Fruit fly (Drosophila melanogaster) whole organism, embryonic: Measurements from ENCODE around the gene Sap130.

Source experiments
- Ada2b ChIP-seq: fragments of 200-800 bp; sonication (Bioruptor generic); IDR thresholded peaks from 2 replicates; pipeline ENCODE4 v1.3.6; 2022; ENCODE audit warnings: missing biosample characterization, missing genetic modification characterization
- B-H2 ChIP-seq: fragments of 200-800 bp; sonication (Bioruptor generic); optimal IDR thresholded peaks from 2 replicates; lab custom pipeline; 2018; ENCODE audit warnings: missing biosample characterization, mild to moderate bottlenecking, missing genetic modification characterization
- CG12659 ChIP-seq: fragments of 200-800 bp; sonication (Bioruptor generic); optimal IDR thresholded peaks from 3 replicates; lab custom pipeline; 2017; ENCODE audit warnings: mild to moderate bottlenecking, missing biosample characterization, missing genetic modification reagents, missing genetic modification characterization
- CG12744 ChIP-seq: fragments of 200-800 bp; sonication (Bioruptor generic); optimal IDR thresholded peaks from 2 replicates; lab custom pipeline; 2016; ENCODE audit warnings: missing biosample characterization, missing genetic modification characterization
- CG14710 ChIP-seq: fragments of 200-800 bp; sonication (Bioruptor generic); optimal IDR thresholded peaks from 3 replicates; lab custom pipeline; 2019; ENCODE audit warnings: missing biosample characterization, mild to moderate bottlenecking, missing genetic modification characterization, moderate library complexity
- CG15269 ChIP-seq: fragments of 200-800 bp; sonication (Bioruptor generic); optimal IDR thresholded peaks from 2 replicates; lab custom pipeline; 2018; ENCODE audit warnings: missing biosample characterization, mild to moderate bottlenecking, missing genetic modification characterization, moderate library complexity
- CG2120 ChIP-seq: fragments of 200-800 bp; sonication (Bioruptor generic); optimal IDR thresholded peaks from 3 replicates; lab custom pipeline; 2016; ENCODE audit warnings: missing biosample characterization, missing genetic modification characterization
- CG30403 ChIP-seq: fragments of 200-800 bp; sonication (Bioruptor generic); optimal IDR thresholded peaks from 3 replicates; lab custom pipeline; 2016; ENCODE audit warnings: missing biosample characterization, missing genetic modification characterization
- CG3281 ChIP-seq: fragments of 200-800 bp; sonication (Bioruptor generic); optimal IDR thresholded peaks from 3 replicates; lab custom pipeline; 2017; ENCODE audit warnings: missing biosample characterization, mild to moderate bottlenecking, missing genetic modification characterization
- CG34224 ChIP-seq: fragments of 200-800 bp; sonication (Bioruptor generic); IDR thresholded peaks from 3 replicates; pipeline ENCODE4 v1.3.6; 2022; ENCODE audit warnings: missing biosample characterization, missing genetic modification characterization; ENCODE audit not compliant: partially characterized antibody
- CG43689 ChIP-seq: fragments of 200-800 bp; sonication (Bioruptor generic); IDR thresholded peaks from 2 replicates; pipeline ENCODE4 v1.3.6; 2022; ENCODE audit warnings: missing biosample characterization, missing genetic modification characterization
- CG6791 ChIP-seq: fragments of 200-800 bp; sonication (Bioruptor generic); IDR thresholded peaks from 3 replicates; pipeline ENCODE4 v1.3.6; 2022; ENCODE audit warnings: missing biosample characterization, missing genetic modification characterization; ENCODE audit not compliant: partially characterized antibody
- CG6854 ChIP-seq: fragments of 200-800 bp; sonication (Bioruptor generic); optimal IDR thresholded peaks from 3 replicates; lab custom pipeline; 2017; ENCODE audit warnings: missing biosample characterization, mild to moderate bottlenecking, missing genetic modification characterization
- CG7928 ChIP-seq: fragments of 200-800 bp; sonication (Bioruptor generic); optimal IDR thresholded peaks from 2 replicates; lab custom pipeline; 2017; ENCODE audit warnings: missing biosample characterization, mild to moderate bottlenecking, missing genetic modification characterization
- CG8765 ChIP-seq: fragments of 200-800 bp; sonication (Bioruptor generic); IDR thresholded peaks from 2 replicates; pipeline ENCODE4 v1.3.6; 2022; ENCODE audit warnings: missing biosample characterization, missing genetic modification characterization
- CkIIα-i1 ChIP-seq: fragments of 200-800 bp; sonication (Bioruptor generic); IDR thresholded peaks from 2 replicates; pipeline ENCODE4 v1.3.6; 2022; ENCODE audit warnings: missing biosample characterization, missing genetic modification characterization
- Dek ChIP-seq: fragments of 200-800 bp; sonication (Bioruptor generic); optimal IDR thresholded peaks from 3 replicates; lab custom pipeline; 2019; ENCODE audit warnings: missing biosample characterization, mild to moderate bottlenecking, missing genetic modification characterization, moderate library complexity
- Dip3 ChIP-seq: fragments of 200-800 bp; sonication (Bioruptor generic); optimal IDR thresholded peaks from 3 replicates; lab custom pipeline; 2016; ENCODE audit warnings: missing biosample characterization, missing genetic modification characterization
- HLH54F ChIP-seq: fragments of 200-800 bp; sonication (Bioruptor generic); optimal IDR thresholded peaks from 3 replicates; lab custom pipeline; 2016; ENCODE audit warnings: missing biosample characterization, missing genetic modification characterization
- Hand ChIP-seq: fragments of 200-800 bp; sonication (Bioruptor generic); optimal IDR thresholded peaks from 2 replicates; lab custom pipeline; 2017; ENCODE audit warnings: mild to moderate bottlenecking, missing biosample characterization, missing genetic modification reagents, missing genetic modification characterization
- HmgD ChIP-seq: fragments of 200-800 bp; sonication (Bioruptor generic); optimal IDR thresholded peaks from 3 replicates; lab custom pipeline; 2016; ENCODE audit warnings: missing biosample characterization, missing genetic modification characterization
- Hr3 ChIP-seq: fragments of 200-800 bp; sonication (Bioruptor generic); optimal IDR thresholded peaks from 3 replicates; lab custom pipeline; 2016; ENCODE audit warnings: missing biosample characterization, missing genetic modification characterization
- Hr39 ChIP-seq: fragments of >200 bp; optimal IDR thresholded peaks from 2 replicates; lab custom pipeline; 2017
- Hr51 ChIP-seq, 2 experiments: fragments of 200-800 bp; sonication (Bioruptor generic); optimal IDR thresholded peaks; 2 replicates in 1 of 2; 3 replicates in 1 of 2; lab custom pipeline; 2016 to 2018; ENCODE audit warnings: missing biosample characterization in 2 of 2, missing genetic modification characterization in 2 of 2, mild to moderate bottlenecking in 1 of 2, moderate library complexity in 1 of 2
- Myb ChIP-seq: fragments of 200-800 bp; sonication (Bioruptor generic); optimal IDR thresholded peaks from 2 replicates; lab custom pipeline; 2016; ENCODE audit warnings: missing biosample characterization, missing genetic modification characterization
- Oli ChIP-seq: fragments of 200-800 bp; sonication (Bioruptor generic); optimal IDR thresholded peaks from 2 replicates; lab custom pipeline; 2018; ENCODE audit warnings: missing biosample characterization, mild to moderate bottlenecking, missing genetic modification characterization, moderate library complexity
- Rfx ChIP-seq: fragments of 200-800 bp; sonication (Bioruptor generic); IDR thresholded peaks from 2 replicates; pipeline ENCODE4 v1.3.6; 2022; ENCODE audit warnings: missing biosample characterization, missing genetic modification characterization
- Sox100B ChIP-seq: fragments of 200-800 bp; sonication (Bioruptor generic); optimal IDR thresholded peaks from 3 replicates; lab custom pipeline; 2018; ENCODE audit warnings: missing biosample characterization, mild to moderate bottlenecking, missing genetic modification characterization
- ab ChIP-seq: fragments of 200-800 bp; sonication (Bioruptor generic); optimal IDR thresholded peaks from 2 replicates; lab custom pipeline; 2016; ENCODE audit warnings: missing biosample characterization, missing genetic modification characterization
- amos ChIP-seq: fragments of 200-800 bp; sonication (Bioruptor generic); IDR thresholded peaks from 2 replicates; pipeline ENCODE4 v1.3.6; 2022; ENCODE audit warnings: missing biosample characterization, missing genetic modification characterization; ENCODE audit not compliant: partially characterized antibody
- cato ChIP-seq: fragments of 200-800 bp; sonication (Bioruptor generic); optimal IDR thresholded peaks from 2 replicates; lab custom pipeline; 2016; ENCODE audit warnings: missing biosample characterization, missing genetic modification characterization, borderline replicate concordance
- chinmo ChIP-seq: fragments of 200-800 bp; sonication (Bioruptor generic); IDR thresholded peaks from 4 replicates; pipeline ENCODE4 v1.3.6; 2022; ENCODE audit warnings: missing biosample characterization, missing genetic modification characterization; ENCODE audit not compliant: partially characterized antibody
- crp ChIP-seq, 2 experiments: fragments of 200-800 bp; sonication (Bioruptor generic); optimal IDR thresholded peaks; 2 replicates in 1 of 2; 3 replicates in 1 of 2; lab custom pipeline; 2017; ENCODE audit warnings: missing biosample characterization in 2 of 2, missing genetic modification characterization in 2 of 2, mild to moderate bottlenecking in 1 of 2, moderate library complexity in 1 of 2
- dmrt11E ChIP-seq: fragments of 200-800 bp; sonication (Bioruptor generic); optimal IDR thresholded peaks from 3 replicates; lab custom pipeline; 2018; ENCODE audit warnings: missing biosample characterization, mild to moderate bottlenecking, missing genetic modification characterization, moderate library complexity
- exex ChIP-seq: fragments of 200-800 bp; sonication (Bioruptor generic); optimal IDR thresholded peaks from 4 replicates; lab custom pipeline; 2018; ENCODE audit warnings: missing biosample characterization, mild to moderate bottlenecking, missing genetic modification characterization, moderate library complexity
- fd64A ChIP-seq: fragments of 200-800 bp; sonication (Bioruptor generic); optimal IDR thresholded peaks from 3 replicates; lab custom pipeline; 2018; ENCODE audit warnings: missing biosample characterization, mild to moderate bottlenecking, missing genetic modification characterization
- inv ChIP-seq: fragments of 200-800 bp; sonication (Bioruptor generic); IDR thresholded peaks from 2 replicates; pipeline ENCODE4 v1.3.6; 2022; ENCODE audit warnings: missing biosample characterization, missing genetic modification characterization; ENCODE audit not compliant: partially characterized antibody
- lab ChIP-seq: fragments of 200-800 bp; sonication (Bioruptor generic); optimal IDR thresholded peaks from 3 replicates; lab custom pipeline; 2017; ENCODE audit warnings: missing biosample characterization, missing genetic modification characterization, mild to moderate bottlenecking, moderate library complexity, missing genetic modification reagents
- lbe ChIP-seq: fragments of 200-800 bp; sonication (Bioruptor generic); optimal IDR thresholded peaks from 2 replicates; lab custom pipeline; 2016; ENCODE audit warnings: missing biosample characterization, mild to moderate bottlenecking, missing genetic modification characterization
- mam ChIP-seq: fragments of 200-800 bp; sonication (Bioruptor generic); optimal IDR thresholded peaks from 3 replicates; lab custom pipeline; 2016; ENCODE audit warnings: missing biosample characterization, missing genetic modification characterization
- nerfin-2 ChIP-seq: fragments of 200-800 bp; sonication (Bioruptor generic); IDR thresholded peaks from 2 replicates; pipeline ENCODE4 v1.3.6; 2022; ENCODE audit warnings: missing biosample characterization, missing genetic modification characterization; ENCODE audit not compliant: partially characterized antibody
- nmo ChIP-seq: fragments of 200-800 bp; sonication (Bioruptor generic); optimal IDR thresholded peaks from 2 replicates; lab custom pipeline; 2018; ENCODE audit warnings: missing biosample characterization, mild to moderate bottlenecking, missing genetic modification characterization, moderate library complexity
- pita ChIP-seq: fragments of 200-800 bp; sonication (Bioruptor generic); optimal IDR thresholded peaks from 2 replicates; lab custom pipeline; 2017; ENCODE audit warnings: missing biosample characterization, mild to moderate bottlenecking, missing genetic modification characterization
- pnt ChIP-seq: fragments of 200-800 bp; sonication (Bioruptor generic); optimal IDR thresholded peaks from 3 replicates; lab custom pipeline; 2016; ENCODE audit warnings: missing biosample characterization, missing genetic modification characterization
- sna ChIP-seq: fragments of 200-800 bp; sonication (Bioruptor generic); IDR thresholded peaks from 2 replicates; pipeline ENCODE4 v1.3.6; 2022; ENCODE audit warnings: missing biosample characterization, missing genetic modification characterization; ENCODE audit not compliant: partially characterized antibody
- ttk ChIP-seq: fragments of 200-800 bp; sonication (Bioruptor generic); IDR thresholded peaks from 2 replicates; pipeline ENCODE4 v2.1.2; 2022; ENCODE audit warnings: missing biosample characterization, missing genetic modification characterization
- tx ChIP-seq: fragments of 200-800 bp; sonication (Bioruptor generic); optimal IDR thresholded peaks from 2 replicates; lab custom pipeline; 2016; ENCODE audit warnings: missing biosample characterization, missing genetic modification characterization

The Sap130 gene

DNA sequence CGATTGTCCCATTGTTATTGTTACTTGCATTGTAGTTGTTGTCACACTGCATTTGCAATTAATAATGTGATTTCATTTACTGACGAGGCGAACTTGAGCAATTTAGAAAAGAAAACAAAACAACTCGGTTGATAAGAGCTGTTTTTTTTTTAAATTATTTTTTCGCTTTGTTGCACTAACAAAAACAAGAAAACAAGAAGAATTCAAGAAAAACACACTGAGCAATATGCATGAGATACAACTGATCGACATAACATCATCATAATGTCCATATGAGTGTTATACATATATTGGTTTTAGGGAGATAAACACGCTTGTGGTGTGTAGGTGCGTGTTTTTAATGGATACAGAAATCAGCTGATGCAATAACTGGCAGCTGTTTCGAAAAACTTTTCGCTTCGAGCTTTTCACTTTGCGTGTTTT lies 3.2 kb upstream of the Sap130 start (continued):
- TF ChIP-seq sna (GFP tag; lab: Robert Waterston, UW) (no peak), CG30403 (GFP tag; lab: Kevin White, UChicago) (no peak), Sox100B (GFP tag; lab: Kevin White, UChicago) (no peak), inv (GFP tag; lab: Robert Waterston, UW) (no peak), crp (GFP tag; optimal IDR thresholded peaks at IDR 0.05; lab: Kevin White, UChicago) (peak in 1 of 2 experiments; percentile 47), pita (GFP tag; lab: Kevin White, UChicago) (no peak), Hr3 (GFP tag; lab: Kevin White, UChicago) (no peak), CG14710 (tag; lab: Kevin White, UChicago) (no peak), dmrt11E (no peak), cato (GFP tag; lab: Kevin White, UChicago) (no peak), CG12744 (GFP tag; lab: Kevin White, UChicago) (peak; percentile 18), fd64A (peak; percentile 27), Hr39 (lab: Kevin White, UChicago) (no peak), lbe (GFP tag; lab: Kevin White, UChicago) (no peak), CkIIα-i1 (no peak)

DNA sequence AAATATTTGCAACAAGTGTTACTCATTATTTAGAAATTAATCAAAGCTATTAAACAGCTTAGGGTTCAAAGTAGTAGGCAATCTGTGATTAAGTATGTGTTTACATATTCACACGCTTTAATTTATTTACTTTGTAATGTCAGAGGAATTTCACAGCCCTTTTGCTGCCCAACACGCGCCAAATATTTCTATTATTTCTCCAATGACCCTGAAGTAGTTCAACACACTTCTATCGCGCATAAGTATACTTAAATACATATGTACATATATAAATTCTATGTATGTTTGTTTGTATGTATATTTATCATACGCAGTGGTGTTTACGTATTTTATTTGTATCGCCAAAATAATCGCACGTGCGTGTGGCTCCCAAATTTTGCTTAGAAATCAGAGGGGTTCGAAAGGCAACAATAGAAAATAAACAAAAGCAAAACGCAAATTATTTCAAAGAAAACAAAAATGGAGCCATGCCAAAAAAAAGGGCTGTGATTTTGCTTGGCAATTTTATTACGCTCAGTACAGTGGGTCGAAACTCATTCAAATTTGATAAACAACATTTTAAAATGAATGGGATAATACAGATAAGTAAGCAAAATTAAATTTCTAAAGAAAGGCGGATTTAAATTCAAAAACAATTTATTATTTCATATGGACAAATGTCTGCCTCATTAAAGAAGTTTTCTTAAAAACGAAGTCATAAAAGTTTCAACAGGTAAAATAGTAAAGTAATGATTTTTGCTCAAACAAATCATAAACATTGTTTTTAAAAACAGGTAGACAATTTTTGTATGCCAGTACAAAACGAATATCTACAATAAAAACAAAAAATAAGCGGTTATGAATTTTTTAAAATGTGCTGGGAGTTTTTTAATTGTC lies 2.3 kb upstream of the Sap130 start:
- peak; percentile 52 for TF ChIP-seq CG7928 (GFP tag; lab: Kevin White, UChicago)
- peak; percentile 60 for TF ChIP-seq B-H2
- TF ChIP-seq lab (GFP tag; lab: Kevin White, UChicago), result peak; percentile 56
- TF ChIP-seq Oli, result peak; percentile 47
- TF ChIP-seq nmo, result peak; percentile 37
- no peak for TF ChIP-seq amos
- TF ChIP-seq CG15269 (tag; lab: Kevin White, UChicago), result peak; percentile 57
- TF ChIP-seq CG43689 (GFP tag; lab: Robert Waterston, UW), result no peak
- peak; percentile 61 for TF ChIP-seq Rfx (GFP tag; lab: Robert Waterston, UW)
- peak; percentile 24 for TF ChIP-seq tx
- TF ChIP-seq Dip3 (GFP tag; lab: Kevin White, UChicago), result peak; percentile 56
- TF ChIP-seq CG34224 (GFP tag; lab: Robert Waterston, UW), result no peak
- peak; percentile 80 for TF ChIP-seq CG3281 (GFP tag; lab: Kevin White, UChicago)
- TF ChIP-seq HLH54F (GFP tag; lab: Kevin White, UChicago), result peak; percentile 54
- TF ChIP-seq CG2120 (GFP tag; lab: Kevin White, UChicago), result peak; percentile 86
- peak; percentile 32 for TF ChIP-seq Hand (GFP tag; lab: Kevin White, UChicago)
- no peak for TF ChIP-seq CG8765 (GFP tag; lab: Robert Waterston, UW)
- peak in 1 of 2 experiments; percentile 72 for TF ChIP-seq Hr51 (GFP tag; optimal IDR thresholded peaks at IDR 0.05; lab: Kevin White, UChicago)
- TF ChIP-seq CG6791, result no peak
- TF ChIP-seq HmgD, result no peak
- no peak for TF ChIP-seq pnt
- TF ChIP-seq ab, result no peak
- peak; percentile 35 for TF ChIP-seq Myb (GFP tag; lab: Kevin White, UChicago)
- TF ChIP-seq ttk (GFP tag; lab: Robert Waterston, UW), result no peak
- peak; percentile 6 for TF ChIP-seq CG6854
- TF ChIP-seq mam (GFP tag; lab: Kevin White, UChicago), result peak; percentile 68
- TF ChIP-seq exex, result peak; percentile 9
- 0 out of 4 replicates have a peak, but pooled peaks have one; percentile 62 for TF ChIP-seq chinmo
- peak; percentile 23; the same call in 1 of the 2 replicates for TF ChIP-seq Ada2b
- no peak for TF ChIP-seq nerfin-2
- TF ChIP-seq Dek, result peak; percentile 8
- peak; percentile 45 for TF ChIP-seq CG12659 (GFP tag; lab: Kevin White, UChicago)
